Worm (Caenorhabditis elegans) whole organism, midembryonic: ENCODE data around the gene T16G1.4.

ENCODE experiments used
- T22C8.4 ChIP-seq: fragments of 200-800 bp; sonication (Bioruptor generic); IDR thresholded peaks from 2 replicates; pipeline ENCODE4 v1.3.6; 2022; ENCODE audit warnings: missing genetic modification characterization, missing compliant biosample characterization
- flt-1 ChIP-seq: fragments of 200-800 bp; sonication (Bioruptor generic); IDR thresholded peaks from 2 replicates; pipeline ENCODE4 v1.3.6; 2022; ENCODE audit warnings: missing genetic modification characterization, missing compliant biosample characterization
- klf-2 ChIP-seq: fragments of 200-800 bp; sonication (Bioruptor generic); conservative IDR thresholded peaks from 2 replicates; pipeline ENCODE4 v1.3.6; 2022; ENCODE audit warnings: missing genetic modification reagents, missing genetic modification characterization, missing compliant biosample characterization
- ref-1 ChIP-seq: fragments of 200-800 bp; sonication (Bioruptor generic); conservative IDR thresholded peaks from 2 replicates; pipeline ENCODE4 v1.3.6; 2022; ENCODE audit warnings: missing genetic modification reagents, missing genetic modification characterization, missing compliant biosample characterization
- ztf-23 ChIP-seq: fragments of 200-800 bp; sonication (Bioruptor generic); IDR thresholded peaks from 2 replicates; pipeline ENCODE4 v1.3.6; 2022; ENCODE audit warnings: missing genetic modification reagents, missing genetic modification characterization, missing compliant biosample characterization
- ztf-29 ChIP-seq: fragments of 200-800 bp; sonication (Bioruptor generic); IDR thresholded peaks from 2 replicates; pipeline ENCODE4 v1.3.6; 2022; ENCODE audit warnings: missing genetic modification reagents, missing genetic modification characterization, missing compliant biosample characterization

ce11 chrV:12974047-12974446 lies 32.4 kb upstream of the T16G1.4 start:
- TF ChIP-seq ztf-29 (GFP tag; lab: Robert Waterston, UW) (no peak), T22C8.4 (GFP tag; lab: Robert Waterston, UW) (no peak), flt-1 (GFP tag; lab: Robert Waterston, UW) (no peak), klf-2 (GFP tag; lab: Robert Waterston, UW) (no peak), ztf-23 (GFP tag; lab: Robert Waterston, UW) (no peak), ref-1 (GFP tag; lab: Robert Waterston, UW) (no peak)
